Worm (Caenorhabditis elegans): ENCODE measurements around the gene R05F9.7.

- TF ChIP-seq nfya-1 (tag; optimal IDR thresholded peaks at IDR 0.05) (no peak), ceh-6 (GFP tag; optimal IDR thresholded peaks at IDR 0.05) (no peak), F13H6.1 (tag; optimal IDR thresholded peaks at IDR 0.05) (no peak), unc-55 (GFP tag; optimal IDR thresholded peaks at IDR 0.05) (no peak), sox-4 (tag; optimal IDR thresholded peaks at IDR 0.05) (no peak), tbx-7 (tag; optimal IDR thresholded peaks at IDR 0.05) (no peak), tbx-2 (tag; optimal IDR thresholded peaks at IDR 0.05) (no peak), hlh-6 (tag; optimal IDR thresholded peaks at IDR 0.05) (no peak), syd-9 (tag; optimal IDR thresholded peaks at IDR 0.05) (no peak), pha-4 (tag; optimal IDR thresholded peaks at IDR 0.05) (no peak), pqm-1 (tag; optimal IDR thresholded peaks at IDR 0.05) (no peak), pag-3 (tag; optimal IDR thresholded peaks at IDR 0.05; ENCODE audit: borderline replicate concordance) (no peak)
Measured at ce11 chrII:4879629-4880028, 6.4 kb upstream of the R05F9.7 start, which contains the start of gene gst-6.
